In genomic region chr3R:11992934-11993670, dm6 we compare ENCODE assay signal across 1 fruit fly cellular context.
TF ChIP-seq lines count a peak whose summit lies in the region.

mfas (minus strand) TSS chr3R:11993315.

TF ChIP-seq in whole organism, embryonic, 481 proteins besides CTCF, POLR2A, EP300 and RAD21 (continued from another document):
- TF ChIP-seq CG4360 (GFP tag; IDR thresholded peaks at IDR 0.05; lab: Robert Waterston, UW): no peak
